Fruit fly (Drosophila melanogaster) whole organism, pupa: ENCODE measurements around the gene Ssb-c31a.

Experiments
- CG10348 ChIP-seq: fragments of 200-800 bp; sonication (Bioruptor generic); IDR thresholded peaks from 2 replicates; pipeline ENCODE4 v1.3.6; 2022; ENCODE audit warnings: missing biosample characterization, missing genetic modification characterization
- CG12605 ChIP-seq: fragments of 200-800 bp; sonication (Bioruptor generic); IDR thresholded peaks from 2 replicates; pipeline ENCODE4 v1.3.6; 2022; ENCODE audit warnings: missing biosample characterization, missing genetic modification characterization
- CG13204 ChIP-seq: fragments of 200-800 bp; sonication (Bioruptor generic); optimal IDR thresholded peaks from 2 replicates; lab custom pipeline; 2018; ENCODE audit warnings: missing biosample characterization, mild to moderate bottlenecking, missing genetic modification characterization, moderate library complexity
- CG14655 ChIP-seq: fragments of 200-800 bp; sonication (Bioruptor generic); optimal IDR thresholded peaks from 3 replicates; lab custom pipeline; 2017; ENCODE audit warnings: mild to moderate bottlenecking, missing biosample characterization, missing genetic modification reagents, missing genetic modification characterization
- CG15710 ChIP-seq: fragments of 200-800 bp; sonication (Bioruptor generic); optimal IDR thresholded peaks from 2 replicates; lab custom pipeline; 2018; ENCODE audit warnings: missing biosample characterization, mild to moderate bottlenecking, missing genetic modification characterization, moderate library complexity
- CG17806 ChIP-seq: fragments of 200-800 bp; sonication (Bioruptor generic); optimal IDR thresholded peaks from 2 replicates; lab custom pipeline; 2018; ENCODE audit warnings: missing biosample characterization, mild to moderate bottlenecking, missing genetic modification characterization, moderate library complexity
- CG32121 ChIP-seq: fragments of 200-800 bp; sonication (Bioruptor generic); IDR thresholded peaks from 2 replicates; pipeline ENCODE4 v1.3.6; 2022; ENCODE audit warnings: missing biosample characterization, missing genetic modification characterization
- CG34367 ChIP-seq: fragments of 200-800 bp; sonication (Bioruptor generic); optimal IDR thresholded peaks from 2 replicates; lab custom pipeline; 2018; ENCODE audit warnings: missing biosample characterization, mild to moderate bottlenecking, missing genetic modification characterization
- CG4496 ChIP-seq: fragments of 200-800 bp; sonication (Bioruptor generic); IDR thresholded peaks from 3 replicates; pipeline ENCODE4 v1.3.6; 2022; ENCODE audit warnings: missing biosample characterization, missing genetic modification characterization
- CG8159 ChIP-seq: fragments of 200-800 bp; sonication (Bioruptor generic); optimal IDR thresholded peaks from 3 replicates; lab custom pipeline; 2018; ENCODE audit warnings: missing biosample characterization, mild to moderate bottlenecking, missing genetic modification characterization, moderate library complexity
- CG8301 ChIP-seq: fragments of 200-800 bp; sonication (Bioruptor generic); optimal IDR thresholded peaks from 2 replicates; lab custom pipeline; 2018; ENCODE audit warnings: missing biosample characterization, mild to moderate bottlenecking, missing genetic modification characterization
- CG9948 ChIP-seq: fragments of 200-800 bp; sonication (Bioruptor generic); optimal IDR thresholded peaks from 2 replicates; lab custom pipeline; 2018; ENCODE audit warnings: missing biosample characterization, mild to moderate bottlenecking, missing genetic modification characterization, moderate library complexity
- D1 ChIP-seq: fragments of 200-800 bp; sonication (Bioruptor generic); optimal IDR thresholded peaks from 2 replicates; lab custom pipeline; 2018; ENCODE audit warnings: missing biosample characterization, mild to moderate bottlenecking, missing genetic modification characterization, moderate library complexity
- EcR ChIP-seq: fragments of 200-800 bp; sonication (Bioruptor generic); optimal IDR thresholded peaks from 3 replicates; lab custom pipeline; 2019; ENCODE audit warnings: missing biosample characterization, missing genetic modification characterization, mild to moderate bottlenecking, moderate library complexity, missing genetic modification reagents
- Ets98B ChIP-seq: fragments of 200-800 bp; sonication (Bioruptor generic); IDR thresholded peaks from 2 replicates; pipeline ENCODE4 v1.3.6; 2022; ENCODE audit warnings: missing biosample characterization, missing genetic modification characterization
- Pif1A ChIP-seq: fragments of 200-800 bp; sonication (Bioruptor generic); optimal IDR thresholded peaks from 3 replicates; lab custom pipeline; 2016; ENCODE audit warnings: missing biosample characterization, missing genetic modification characterization
- Pif1B ChIP-seq: fragments of 200-800 bp; sonication (Bioruptor generic); optimal IDR thresholded peaks from 3 replicates; lab custom pipeline; 2016; ENCODE audit warnings: missing biosample characterization, missing genetic modification characterization
- Snoo ChIP-seq: fragments of 200-800 bp; sonication (Bioruptor generic); optimal IDR thresholded peaks from 3 replicates; lab custom pipeline; 2017; ENCODE audit warnings: missing biosample characterization, mild to moderate bottlenecking, missing genetic modification characterization, inconsistent platforms
- fd96Ca ChIP-seq: fragments of 200-800 bp; sonication (Bioruptor generic); IDR thresholded peaks from 3 replicates; pipeline ENCODE4 v1.3.6; 2022; ENCODE audit warnings: missing biosample characterization, missing genetic modification characterization
- gl ChIP-seq: fragments of 200-800 bp; sonication (Bioruptor generic); optimal IDR thresholded peaks from 2 replicates; lab custom pipeline; 2018; ENCODE audit warnings: missing biosample characterization, mild to moderate bottlenecking, missing genetic modification characterization
- rn ChIP-seq: fragments of 200-800 bp; sonication (Bioruptor generic); IDR thresholded peaks from 2 replicates; pipeline ENCODE4 v1.3.6; 2022; ENCODE audit warnings: missing biosample characterization, missing genetic modification characterization

The Ssb-c31a gene

DNA sequence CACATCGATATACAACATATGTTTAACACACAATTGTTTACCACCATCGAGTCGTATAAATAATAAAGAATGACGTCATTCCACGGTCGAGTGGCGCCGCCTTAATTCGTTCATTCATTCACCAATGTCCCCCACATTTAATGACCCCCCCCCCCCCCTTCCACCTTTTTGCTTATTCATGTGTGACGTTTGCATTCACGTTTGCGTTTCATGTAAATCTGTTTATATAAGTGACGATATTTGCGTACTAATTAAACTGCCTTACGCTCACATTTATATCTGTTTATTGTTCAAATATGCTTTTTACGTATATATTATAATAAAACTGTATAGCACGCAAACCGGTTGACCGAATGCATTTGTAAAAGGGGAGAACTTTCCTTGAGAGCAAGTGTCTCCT lies 22.4 kb downstream of the Ssb-c31a start:
- TF ChIP-seq rn = no peak
- TF ChIP-seq Ets98B (GFP tag; lab: Robert Waterston, UW) = no peak
- TF ChIP-seq CG17806 (tag; lab: Kevin White, UChicago) = no peak
- TF ChIP-seq Pif1B (GFP tag; lab: Kevin White, UChicago) = no peak
- TF ChIP-seq CG8301 (tag; lab: Kevin White, UChicago) = no peak
- no peak for TF ChIP-seq CG14655 (GFP tag; lab: Kevin White, UChicago)
- TF ChIP-seq fd96Ca (GFP tag; lab: Robert Waterston, UW) = no peak
- no peak for TF ChIP-seq CG12605 (GFP tag; lab: Robert Waterston, UW)
- no peak for TF ChIP-seq CG34367 (tag; lab: Kevin White, UChicago)
- no peak for TF ChIP-seq CG10348 (GFP tag; lab: Robert Waterston, UW)
- TF ChIP-seq D1 (tag; lab: Kevin White, UChicago) = no peak
- TF ChIP-seq EcR = no peak
- TF ChIP-seq CG15710 = no peak
- no peak for TF ChIP-seq CG4496 (GFP tag; lab: Robert Waterston, UW)
- no peak for TF ChIP-seq CG9948 (tag; lab: Kevin White, UChicago)
- TF ChIP-seq CG13204 (GFP tag; lab: Kevin White, UChicago) = no peak
- TF ChIP-seq Pif1A (GFP tag; lab: Kevin White, UChicago) = peak; percentile 13
- TF ChIP-seq gl = no peak
- peak; percentile 1 for TF ChIP-seq Snoo (tag; lab: Kevin White, UChicago)
- no peak for TF ChIP-seq CG32121 (GFP tag; lab: Robert Waterston, UW)
- TF ChIP-seq CG8159 (tag; lab: Kevin White, UChicago) = peak; percentile 1
- TF ChIP-seq, all 21 proteins: peak for 3

dm6 chr2L:8239032-8239650 lies 28.0 kb downstream of the Ssb-c31a start:
- TF ChIP-seq CG9948 (tag; lab: Kevin White, UChicago) = no peak
- no peak for TF ChIP-seq Pif1A (GFP tag; lab: Kevin White, UChicago)
- no peak for TF ChIP-seq CG8301 (tag; lab: Kevin White, UChicago)
- TF ChIP-seq gl = no peak
- no peak for TF ChIP-seq D1 (tag; lab: Kevin White, UChicago)
- TF ChIP-seq CG34367 (tag; lab: Kevin White, UChicago) = no peak
- TF ChIP-seq CG4496 (GFP tag; lab: Robert Waterston, UW) = no peak
- no peak for TF ChIP-seq CG32121 (GFP tag; lab: Robert Waterston, UW)
- no peak for TF ChIP-seq fd96Ca (GFP tag; lab: Robert Waterston, UW)
- TF ChIP-seq EcR = no peak
- TF ChIP-seq Snoo (tag; lab: Kevin White, UChicago) = no peak
- no peak for TF ChIP-seq CG8159 (tag; lab: Kevin White, UChicago)
- no peak for TF ChIP-seq CG17806 (tag; lab: Kevin White, UChicago)
- TF ChIP-seq CG12605 (GFP tag; lab: Robert Waterston, UW) = no peak
- TF ChIP-seq rn = no peak
- no peak for TF ChIP-seq Ets98B (GFP tag; lab: Robert Waterston, UW)
- no peak for TF ChIP-seq CG13204 (GFP tag; lab: Kevin White, UChicago)
- TF ChIP-seq CG14655 (GFP tag; lab: Kevin White, UChicago) = no peak
- no peak for TF ChIP-seq CG15710
- TF ChIP-seq Pif1B (GFP tag; lab: Kevin White, UChicago) = no peak
- TF ChIP-seq, all 21 proteins: peak for 0

dm6 chr2L:8239712-8240245 lies 28.6 kb downstream of the Ssb-c31a start, which contains the start of gene Pvr:
Gene Pvr (minus strand): TSS chr2L:8239878.
- TF ChIP-seq gl = no peak

dm6 chr2L:8241700-8242099 lies 30.6 kb downstream of the Ssb-c31a start, which contains the start of gene Spn28F:
Gene Spn28F (minus strand): TSS chr2L:8241800.
- TF ChIP-seq D1 (tag; lab: Kevin White, UChicago) (no peak), CG14655 (GFP tag; lab: Kevin White, UChicago) (no peak), CG4496 (GFP tag; lab: Robert Waterston, UW) (no peak), Snoo (tag; lab: Kevin White, UChicago) (no peak), EcR (no peak), fd96Ca (GFP tag; lab: Robert Waterston, UW) (no peak), CG32121 (GFP tag; lab: Robert Waterston, UW) (no peak), CG10348 (GFP tag; lab: Robert Waterston, UW) (no peak), CG15710 (no peak), CG8159 (tag; lab: Kevin White, UChicago) (no peak), rn (no peak), CG9948 (tag; lab: Kevin White, UChicago) (no peak), CG8301 (tag; lab: Kevin White, UChicago) (no peak)
- TF ChIP-seq, all 21 proteins: peak for 0

DNA sequence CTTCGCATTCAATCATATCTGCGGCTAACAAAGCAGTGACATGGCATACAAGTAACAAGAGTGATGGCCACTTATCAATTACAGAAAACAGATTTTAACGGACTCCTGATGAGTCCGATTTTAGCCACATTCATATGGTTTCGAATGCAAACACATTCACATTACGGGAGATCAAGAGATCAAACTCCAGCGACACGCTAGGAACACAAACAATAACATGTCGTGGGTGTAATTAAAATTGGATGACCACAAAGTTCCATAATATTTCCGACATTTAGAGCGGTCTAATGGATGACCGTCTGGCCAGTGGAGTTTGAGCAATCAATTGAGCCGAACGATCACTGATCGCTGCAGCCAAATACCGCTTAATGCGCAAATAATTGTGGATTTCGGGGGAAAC lies 31.0 kb downstream of the Ssb-c31a start, which contains the start of gene CG14277:
Gene CG14277 (plus strand): TSS at position 301 of the 400 bp plus-strand sequence.
- TF ChIP-seq CG14655 (GFP tag; lab: Kevin White, UChicago) (no peak), Snoo (tag; lab: Kevin White, UChicago) (no peak), rn (no peak), CG10348 (GFP tag; lab: Robert Waterston, UW) (no peak), EcR (no peak), CG8159 (tag; lab: Kevin White, UChicago) (no peak), CG4496 (GFP tag; lab: Robert Waterston, UW) (no peak), gl (no peak), Ets98B (GFP tag; lab: Robert Waterston, UW) (no peak), CG15710 (no peak), CG32121 (GFP tag; lab: Robert Waterston, UW) (no peak), CG34367 (tag; lab: Kevin White, UChicago) (no peak), D1 (tag; lab: Kevin White, UChicago) (no peak), CG8301 (tag; lab: Kevin White, UChicago) (no peak), CG17806 (tag; lab: Kevin White, UChicago) (no peak), CG13204 (GFP tag; lab: Kevin White, UChicago) (no peak), CG12605 (GFP tag; lab: Robert Waterston, UW) (no peak), CG9948 (tag; lab: Kevin White, UChicago) (no peak), fd96Ca (GFP tag; lab: Robert Waterston, UW) (no peak)
